Fruit fly (Drosophila melanogaster) whole organism, prepupa: ENCODE measurements around the gene Hr96.

Experiments
- CG8319 ChIP-seq: fragments of 200-800 bp; sonication (Bioruptor generic); optimal IDR thresholded peaks from 3 replicates; lab custom pipeline; 2016; ENCODE audit warnings: missing biosample characterization, missing genetic modification characterization
- OdsH ChIP-seq: fragments of 200-800 bp; sonication (Bioruptor generic); optimal IDR thresholded peaks from 3 replicates; lab custom pipeline; 2016; ENCODE audit warnings: missing biosample characterization, missing genetic modification characterization
- eg ChIP-seq: fragments of 200-800 bp; sonication (Bioruptor generic); IDR thresholded peaks from 3 replicates; pipeline ENCODE4 v1.3.6; 2022; ENCODE audit warnings: missing biosample characterization, missing genetic modification characterization
- fkh ChIP-seq: fragments of 200-800 bp; sonication (Bioruptor generic); optimal IDR thresholded peaks from 3 replicates; lab custom pipeline; 2017; ENCODE audit warnings: missing biosample characterization, mild to moderate bottlenecking, missing genetic modification characterization, moderate library complexity

DNA sequence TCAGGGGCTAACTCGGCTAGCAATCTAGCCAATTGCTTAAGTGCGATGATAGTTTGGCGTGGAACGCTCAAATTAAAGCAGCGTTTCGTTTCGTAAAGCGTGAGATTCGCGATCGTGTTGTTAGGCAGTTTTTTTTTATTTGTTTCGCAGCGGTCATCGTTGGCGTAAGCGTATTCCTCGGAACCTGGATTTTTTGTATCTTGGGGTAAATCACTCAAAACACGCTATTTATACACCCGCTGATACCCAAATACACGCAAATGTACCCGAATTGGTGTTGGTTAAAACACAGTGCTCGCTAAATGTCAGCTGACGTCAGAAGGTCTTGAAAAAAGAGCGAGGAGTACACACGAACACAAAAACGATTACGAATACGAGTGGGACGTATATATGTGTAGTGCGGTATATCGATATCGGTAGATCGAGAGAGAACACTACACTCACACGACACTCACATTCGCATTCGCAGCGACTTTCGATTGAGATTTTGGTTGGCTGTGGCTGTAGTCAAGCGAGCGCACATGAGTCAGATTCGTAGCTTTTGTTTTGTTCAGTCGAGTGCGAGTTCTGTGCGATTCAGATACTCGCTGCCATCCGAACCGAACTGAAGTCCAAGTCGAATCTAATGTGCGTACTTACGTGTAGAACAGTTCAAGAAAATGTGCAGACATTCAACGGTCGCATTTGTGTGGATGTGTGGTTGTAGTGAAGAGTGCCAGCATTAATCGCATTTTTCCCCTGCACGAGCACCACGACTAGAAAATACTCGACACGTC, 24.9 kb downstream of the Hr96 start:
- TF ChIP-seq CG8319 (GFP tag; lab: Kevin White, UChicago) (no peak), fkh (peak; percentile 35), OdsH (GFP tag; lab: Kevin White, UChicago) (no peak), eg (GFP tag; lab: Robert Waterston, UW) (no peak)
